Worm (Caenorhabditis elegans) whole organism, dauer: ENCODE data around the gene polq-1.

Source experiments
- unc-62 ChIP-seq: sonication (generic microtip); optimal IDR thresholded peaks from 2 replicates; lab custom pipeline; 2017; ENCODE audit warnings: missing biosample characterization, missing genetic modification reagents, missing genetic modification characterization

polq-1 gene

ce11 chrIII:5833376-5833775 is 30.4 kb upstream of the polq-1 start, which contains the start of the genes R12B2.13 and mdt-15:
TSS of gene R12B2.13 (minus strand) at chrIII:5833476.
TSS of gene mdt-15 (minus strand) at chrIII:5833751.
- no peak for TF ChIP-seq unc-62 (GFP tag; lab: Kevin White, UChicago)

- no peak for TF ChIP-seq unc-62 (GFP tag; lab: Kevin White, UChicago)
These were observed 29.5 kb upstream of the polq-1 start for ce11 chrIII:5832442-5832841.

DNA sequence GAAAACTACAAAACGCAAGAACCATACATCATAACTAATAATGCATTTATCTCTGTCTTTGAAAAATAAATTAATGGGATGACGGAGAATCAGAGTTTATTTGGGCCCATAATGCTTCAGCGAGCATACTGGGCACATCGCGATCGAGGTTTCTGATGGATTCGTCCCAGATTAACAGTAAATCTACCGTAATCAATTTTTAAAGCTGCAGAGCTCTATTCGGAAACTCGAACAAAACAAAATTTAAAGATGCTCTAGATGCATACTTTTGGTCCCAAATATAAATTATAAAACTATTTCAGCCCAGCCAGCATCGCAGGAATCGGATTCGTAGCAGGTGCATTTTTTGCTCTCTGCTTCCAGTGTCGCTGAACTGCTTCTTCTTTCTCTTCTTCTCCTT is 25.1 kb upstream of the polq-1 start:
- no peak for TF ChIP-seq unc-62 (GFP tag; lab: Kevin White, UChicago)

DNA sequence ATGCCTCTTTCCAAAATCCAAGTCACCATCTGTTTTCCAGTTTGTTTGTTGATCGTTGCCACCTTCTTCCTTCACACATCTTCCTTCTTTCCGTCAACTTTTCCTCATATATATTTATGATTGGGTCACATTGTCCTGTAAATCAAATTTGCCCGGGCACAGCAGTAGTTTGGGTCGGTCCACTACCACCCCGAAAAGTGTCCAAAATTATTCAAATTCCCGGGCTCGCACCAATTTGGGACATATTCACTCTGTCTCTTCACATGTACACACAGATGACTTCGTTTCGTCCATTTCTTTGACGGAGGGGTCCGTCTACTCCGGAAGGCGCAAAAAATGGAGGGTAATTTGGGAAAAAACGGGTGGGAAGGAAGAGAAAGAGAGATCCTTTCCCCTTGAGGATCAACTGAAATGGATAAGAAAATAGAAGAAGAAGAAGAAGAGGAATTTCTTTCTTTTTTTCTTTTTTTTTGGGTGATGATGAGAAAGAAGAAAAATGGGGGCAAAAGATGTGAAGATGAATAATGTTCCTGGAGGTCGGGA is 24.0 kb upstream of the polq-1 start:
- no peak for TF ChIP-seq unc-62 (GFP tag; lab: Kevin White, UChicago)

- no peak for TF ChIP-seq unc-62 (GFP tag; lab: Kevin White, UChicago)
These were observed 21.6 kb upstream of the polq-1 start for ce11 chrIII:5824450-5824972.

DNA sequence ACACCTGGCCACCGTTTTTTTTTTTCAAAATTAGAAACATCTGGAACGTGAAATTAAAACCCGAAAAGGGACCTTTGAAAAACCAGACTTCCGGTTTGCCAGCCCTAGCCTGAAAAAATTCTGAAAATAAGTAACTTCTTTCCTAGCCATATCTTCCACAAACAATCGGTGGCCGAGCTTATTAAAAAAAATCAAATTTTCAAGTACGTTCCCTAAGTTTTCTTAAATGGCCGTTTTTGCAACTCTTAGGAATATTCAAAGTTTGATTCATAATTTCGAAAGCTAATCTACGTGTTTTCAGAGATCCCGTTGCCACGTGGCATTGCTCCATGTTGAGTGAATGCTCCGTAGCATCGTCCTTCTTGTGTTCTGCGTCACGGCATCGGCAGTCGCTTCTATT is 20.7 kb upstream of the polq-1 start, which contains the start of gene R12B2.8:
Gene R12B2.8, plus strand, starts transcription at position 301 of the 400 bp plus-strand sequence.
- no peak for TF ChIP-seq unc-62 (GFP tag; lab: Kevin White, UChicago)

DNA sequence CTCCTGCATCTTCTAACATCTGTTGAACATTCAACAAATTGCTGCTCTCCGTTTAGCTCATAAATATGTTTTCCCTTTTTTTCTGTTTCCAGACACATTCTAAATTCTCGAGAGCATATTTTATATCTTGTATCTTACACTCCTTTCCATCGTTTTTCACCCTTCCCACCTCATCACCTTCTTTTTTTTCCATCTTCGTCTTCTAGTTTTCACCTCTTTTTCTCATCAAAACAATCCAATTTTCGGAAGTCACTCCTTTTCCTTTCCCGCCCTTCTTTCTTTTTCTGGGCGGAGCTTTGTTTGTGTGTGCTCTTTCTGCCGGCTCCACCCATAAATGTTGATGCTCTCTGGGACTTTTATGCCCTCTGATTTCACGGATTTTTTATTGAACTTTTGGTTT is 19.9 kb upstream of the polq-1 start:
- TF ChIP-seq unc-62 (GFP tag; lab: Kevin White, UChicago) = no peak

DNA sequence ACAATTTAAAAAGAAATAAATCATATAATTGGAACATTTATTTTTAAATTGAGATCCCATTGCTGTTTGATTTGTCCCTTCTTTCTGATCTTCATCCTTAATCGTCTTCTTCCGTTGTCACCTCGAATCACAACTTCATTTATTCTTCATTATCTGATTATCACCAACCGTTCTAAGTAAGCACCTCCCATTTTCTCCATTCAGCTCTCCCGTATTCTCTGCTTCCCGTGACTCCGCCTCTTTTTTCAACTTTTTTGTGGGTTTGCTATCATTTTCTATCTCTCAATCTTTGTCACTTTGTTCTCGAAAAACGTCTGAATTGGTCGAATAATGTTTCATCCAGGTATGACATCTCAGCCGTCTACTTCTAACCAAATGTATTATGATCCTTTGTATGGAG is 13.0 kb upstream of the polq-1 start, which contains the start of gene sma-4:
Gene sma-4, plus strand, starts transcription at position 301 of the 400 bp plus-strand sequence.
- no peak for TF ChIP-seq unc-62 (GFP tag; lab: Kevin White, UChicago)

ce11 chrIII:5814799-5815198 is 11.8 kb upstream of the polq-1 start, which contains the start of gene R12B2.7:
TSS of gene R12B2.7 (plus strand) at chrIII:5815045.
- no peak for TF ChIP-seq unc-62 (GFP tag; lab: Kevin White, UChicago)

- no peak for TF ChIP-seq unc-62 (GFP tag; lab: Kevin White, UChicago)
These were observed 11.1 kb upstream of the polq-1 start for ce11 chrIII:5814098-5814497.

ce11 chrIII:5813501-5813900 is 10.5 kb upstream of the polq-1 start:
- TF ChIP-seq unc-62 (GFP tag; lab: Kevin White, UChicago) = no peak

DNA sequence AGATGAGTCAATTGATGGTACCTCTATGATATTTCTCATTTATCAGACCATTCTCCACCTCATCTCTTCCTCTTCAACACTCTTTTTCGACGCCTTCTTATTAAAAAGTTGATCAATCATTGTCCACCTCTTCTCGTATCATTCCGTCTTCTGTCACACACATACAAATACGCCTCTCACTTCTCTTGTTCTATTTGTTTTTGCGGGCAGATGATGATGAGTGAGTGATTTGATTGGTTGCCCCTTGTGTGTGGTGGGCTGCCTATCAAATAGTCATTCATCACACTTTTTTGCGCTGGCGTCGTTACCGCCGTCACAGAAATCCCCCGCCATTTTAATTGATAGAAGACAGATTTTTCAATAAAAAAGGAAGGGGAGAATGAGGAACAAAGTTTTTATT is 9.7 kb upstream of the polq-1 start:
- no peak for TF ChIP-seq unc-62 (GFP tag; lab: Kevin White, UChicago)

DNA sequence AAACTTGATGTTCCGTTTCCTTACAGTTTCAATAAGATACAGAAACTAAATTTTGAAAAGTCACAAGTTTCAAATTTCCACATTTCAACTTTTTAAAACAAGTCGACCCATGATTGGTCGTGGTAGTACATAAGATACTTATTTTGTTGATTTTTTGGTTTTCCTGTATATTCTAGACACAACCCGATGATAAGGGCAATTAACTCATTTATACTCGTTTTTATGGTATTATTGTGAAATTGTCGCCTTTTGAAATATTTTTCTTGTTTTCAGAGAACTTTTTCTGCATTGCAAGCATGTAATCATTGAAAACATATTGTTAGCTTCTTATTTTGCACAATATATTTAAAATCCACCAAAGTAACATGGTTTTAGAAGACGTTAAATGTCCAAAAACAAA is 9.0 kb upstream of the polq-1 start:
- no peak for TF ChIP-seq unc-62 (GFP tag; lab: Kevin White, UChicago)

ce11 chrIII:5810012-5810411 is 7.1 kb upstream of the polq-1 start:
- no peak for TF ChIP-seq unc-62 (GFP tag; lab: Kevin White, UChicago)

DNA sequence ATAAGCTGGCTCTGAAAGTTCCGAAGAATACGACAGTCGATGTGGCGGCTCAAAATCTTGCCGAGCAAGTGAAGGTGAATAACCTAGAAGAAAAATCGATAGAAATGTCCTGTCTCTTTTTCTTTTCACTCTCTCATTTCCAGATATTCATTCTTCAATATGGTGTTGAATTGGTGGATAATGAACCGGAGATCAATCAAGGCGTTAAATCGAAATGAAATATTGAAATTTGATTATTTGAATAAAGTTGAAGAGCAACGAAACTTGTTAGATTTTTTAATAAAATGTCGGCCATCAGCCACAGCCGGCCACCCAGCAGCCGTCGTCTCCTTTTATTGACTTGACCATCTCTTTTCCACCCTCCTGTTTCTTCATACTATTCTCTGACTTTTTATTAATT is 3.8 kb upstream of the polq-1 start, which contains the start of gene R12B2.2:
Gene R12B2.2, plus strand, starts transcription at position 301 of the 400 bp plus-strand sequence.
- no peak for TF ChIP-seq unc-62 (GFP tag; lab: Kevin White, UChicago)

ce11 chrIII:5805273-5805672 is 2.3 kb upstream of the polq-1 start, which contains the start of gene R12B2.3:
TSS of gene R12B2.3 (plus strand) at chrIII:5805573.
- TF ChIP-seq unc-62 (GFP tag; lab: Kevin White, UChicago) = no peak

ce11 chrIII:5798747-5799146 is 4.2 kb downstream of the polq-1 start, which contains the start of gene ceh-10:
TSS of gene ceh-10 (plus strand) at chrIII:5799047.
- no peak for TF ChIP-seq unc-62 (GFP tag; lab: Kevin White, UChicago)
